Fruit fly (Drosophila melanogaster) whole organism, wandering third instar larva: ENCODE measurements around the gene rost.

Experiments
- Abd-B ChIP-seq: fragments of >200 bp; optimal IDR thresholded peaks from 2 replicates; lab custom pipeline; 2017; ENCODE audit warnings: missing biosample characterization, missing genetic modification characterization
- CrebA ChIP-seq: fragments of 200-800 bp; sonication (Bioruptor generic); optimal IDR thresholded peaks from 2 replicates; lab custom pipeline; 2016; ENCODE audit warnings: missing biosample characterization, mild to moderate bottlenecking, missing genetic modification characterization, borderline replicate concordance
- Dif ChIP-seq: fragments of 200-275, 200-300 bp; sonication (Bioruptor generic); optimal IDR thresholded peaks from 2 replicates; lab custom pipeline; 2018; ENCODE audit warnings: missing biosample characterization, missing genetic modification characterization; ENCODE audit not compliant: partially characterized antibody
- Hr78 ChIP-seq: fragments of >200 bp; optimal IDR thresholded peaks from 2 replicates; lab custom pipeline; 2017; ENCODE audit warnings: missing biosample characterization, missing genetic modification characterization
- Jra ChIP-seq: sonication (Bioruptor generic); optimal IDR thresholded peaks from 2 replicates; lab custom pipeline; 2016; ENCODE audit warnings: missing biosample characterization, missing genetic modification characterization
- Mio ChIP-seq: sonication (Bioruptor generic); optimal IDR thresholded peaks from 2 replicates; lab custom pipeline; 2016; ENCODE audit warnings: missing biosample characterization, missing genetic modification characterization
- OdsH ChIP-seq: fragments of 200-800 bp; sonication (Bioruptor generic); optimal IDR thresholded peaks from 2 replicates; lab custom pipeline; 2016; ENCODE audit warnings: missing biosample characterization, mild to moderate bottlenecking, missing genetic modification characterization
- Sp1 ChIP-seq: fragments of 200-800 bp; sonication (Bioruptor generic); optimal IDR thresholded peaks from 3 replicates; lab custom pipeline; 2019; ENCODE audit warnings: missing biosample characterization, mild to moderate bottlenecking, missing genetic modification characterization, moderate library complexity
- br ChIP-seq: fragments of 200-800 bp; sonication (Bioruptor generic); optimal IDR thresholded peaks from 2 replicates; lab custom pipeline; 2016; ENCODE audit warnings: missing biosample characterization, missing genetic modification characterization
- foxo ChIP-seq, 2 experiments: fragments of 200-800 bp; sonication (Bioruptor generic); optimal IDR thresholded peaks; 2 replicates in 1 of 2; 3 replicates in 1 of 2; lab custom pipeline; 2016 to 2017; ENCODE audit warnings: missing biosample characterization in 2 of 2, missing genetic modification characterization in 2 of 2
- h ChIP-seq: fragments of 200-800 bp; sonication (Bioruptor generic); optimal IDR thresholded peaks from 3 replicates; lab custom pipeline; 2016; ENCODE audit warnings: missing biosample characterization, mild to moderate bottlenecking, missing genetic modification characterization
- sv ChIP-seq: fragments of 200-800 bp; sonication (Bioruptor generic); optimal IDR thresholded peaks from 3 replicates; lab custom pipeline; 2016; ENCODE audit warnings: missing biosample characterization, missing genetic modification characterization

DNA sequence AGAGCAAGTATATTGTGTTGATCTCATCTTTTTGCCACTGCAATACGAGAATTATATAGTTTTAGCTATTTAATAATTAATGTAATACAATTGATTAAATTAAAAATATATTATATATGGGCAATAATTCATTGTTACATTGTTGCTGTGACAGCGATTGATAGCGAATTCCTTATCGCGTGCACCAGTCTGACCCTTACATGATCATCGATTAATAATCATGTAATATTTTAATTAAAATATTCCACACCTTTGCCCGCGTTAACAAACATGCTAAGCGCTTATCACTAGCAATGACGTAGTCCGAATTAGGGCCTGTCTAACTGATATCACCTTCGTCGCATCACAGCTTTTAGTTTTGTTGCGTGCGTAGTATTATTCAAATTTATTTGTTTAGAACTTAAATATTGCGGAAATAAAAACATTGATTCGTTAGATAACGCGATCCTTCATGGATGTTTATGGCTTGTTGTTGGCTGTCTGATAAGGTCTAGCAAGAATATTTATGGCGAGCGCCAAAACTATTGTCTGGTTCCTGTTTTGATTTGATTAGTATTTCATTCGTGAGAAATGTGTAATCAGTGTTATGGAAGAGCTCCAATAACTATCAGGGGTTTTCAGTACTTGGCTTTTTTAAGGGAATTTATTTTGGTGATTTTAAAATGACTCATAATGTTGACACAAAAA, 1.9 kb downstream of the rost start:
- TF ChIP-seq br (GFP tag; lab: Kevin White, UChicago) = no peak
- no peak for TF ChIP-seq sv (GFP tag; lab: Kevin White, UChicago)
- no peak for TF ChIP-seq Hr78 (GFP tag; lab: Kevin White, UChicago)
- no peak for TF ChIP-seq foxo (GFP tag; optimal IDR thresholded peaks at IDR 0.05; lab: Kevin White, UChicago)
- no peak for TF ChIP-seq Abd-B
- no peak for TF ChIP-seq Dif (GFP tag; lab: Kevin White, UChicago)
- no peak for TF ChIP-seq Jra (GFP tag; lab: Kevin White, UChicago)
- TF ChIP-seq Mio (GFP tag; lab: Kevin White, UChicago) = no peak
- TF ChIP-seq Sp1 (GFP tag; lab: Kevin White, UChicago) = no peak
- TF ChIP-seq OdsH (GFP tag; lab: Kevin White, UChicago) = no peak
- no peak for TF ChIP-seq h (GFP tag; lab: Kevin White, UChicago)
- TF ChIP-seq CrebA (GFP tag; lab: Kevin White, UChicago) = no peak
